Fruit fly (Drosophila melanogaster): Measurements from ENCODE around the gene TfIIA-S-2.

DNA sequence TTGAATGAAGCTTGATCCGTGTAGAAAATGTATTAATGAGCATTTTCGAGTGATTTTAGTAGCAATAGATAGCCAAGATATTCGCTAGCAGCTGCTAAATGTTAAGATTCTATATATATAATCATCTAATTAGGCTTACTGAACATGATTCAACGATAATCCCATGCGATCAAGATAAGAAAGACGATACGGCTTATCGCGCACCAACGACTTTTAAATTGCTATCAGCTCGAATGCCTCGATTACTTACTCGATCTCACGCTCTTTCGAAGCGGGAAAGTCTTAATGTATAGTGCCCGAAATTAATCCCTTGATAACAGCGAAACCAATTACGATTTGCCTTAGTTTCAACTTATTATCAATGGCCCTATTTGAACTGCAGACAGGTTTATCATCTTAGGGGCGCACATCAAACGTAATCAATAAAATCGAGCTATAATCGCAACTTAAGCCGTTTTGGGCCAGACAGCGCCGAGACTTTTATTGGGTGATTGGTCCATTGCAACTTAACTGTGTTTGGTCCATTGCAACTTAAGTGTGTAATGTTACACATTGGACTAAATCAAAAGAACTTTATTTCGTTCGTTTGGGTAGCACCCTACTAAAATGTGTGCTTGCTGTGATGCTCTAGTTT, 39.3 kb upstream of the TfIIA-S-2 start:
- TF ChIP-seq CG8478 (optimal IDR thresholded peaks at IDR 0.05) (no peak), CTCF (optimal IDR thresholded peaks at IDR 0.05) (no peak)

All from S2 (cell line).